Worm (Caenorhabditis elegans) whole organism, L4/young adult: ENCODE measurements around the gene F07C3.16.

Source experiments
- W03F9.2 ChIP-seq: fragments of 150-350 bp; optimal IDR thresholded peaks from 2 replicates; lab custom pipeline; 2014; ENCODE audit warnings: missing biosample characterization, missing genetic modification characterization
- dao-5 ChIP-seq: sonication (generic microtip); optimal IDR thresholded peaks from 2 replicates; lab custom pipeline; 2016; ENCODE audit warnings: missing genotype, missing genetic modification characterization, moderate library complexity, missing compliant biosample characterization
- him-1 ChIP-seq: sonication (generic microtip); optimal IDR thresholded peaks from 2 replicates; lab custom pipeline; 2016; ENCODE audit warnings: missing genotype, missing genetic modification reagents, missing genetic modification characterization, missing compliant biosample characterization

DNA sequence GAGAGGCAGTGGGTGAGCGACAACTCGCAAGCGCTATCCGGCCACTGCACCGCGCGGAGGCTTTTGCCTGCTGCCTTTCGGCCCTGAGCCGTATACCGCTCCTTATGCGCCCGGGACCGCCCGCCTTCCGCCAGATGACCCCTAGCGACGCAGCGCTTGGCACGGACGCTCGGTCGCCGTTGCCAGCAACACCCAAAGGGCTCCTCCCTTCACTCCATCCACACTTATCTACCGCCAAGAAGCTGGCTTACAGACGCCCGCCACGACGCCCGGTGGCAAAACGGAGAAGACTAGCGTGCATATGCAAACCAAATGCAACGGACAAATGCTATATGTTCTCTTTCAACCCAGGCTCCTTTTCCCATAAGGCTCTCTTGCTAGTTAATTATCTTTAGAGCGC is 36.0 kb upstream of the F07C3.16 start:
- TF ChIP-seq W03F9.2 (tag; lab: Kevin White, UChicago): no peak
- no peak for TF ChIP-seq him-1 (tag; lab: Kevin White, UChicago)
- TF ChIP-seq dao-5 (tag; lab: Kevin White, UChicago): no peak
